Worm (Caenorhabditis elegans) whole organism, L4 larva: ENCODE data around the gene srz-18.

Experiments used
- D1046.2 ChIP-seq: fragments of 200-800 bp; sonication (Bioruptor generic); IDR thresholded peaks from 2 replicates; pipeline ENCODE4 v1.3.6; 2022; ENCODE audit warnings: missing genetic modification characterization, missing compliant biosample characterization
- F44E2.7 ChIP-seq: fragments of 200-800 bp; sonication (Bioruptor generic); IDR thresholded peaks from 2 replicates; pipeline ENCODE4 v2.1.2; 2022; ENCODE audit warnings: missing genetic modification characterization, missing compliant biosample characterization
- F49E8.2 ChIP-seq: sonication (generic microtip); optimal IDR thresholded peaks from 2 replicates; lab custom pipeline; 2016; ENCODE audit warnings: missing compliant biosample characterization, mild to moderate bottlenecking, missing genetic modification characterization, borderline replicate concordance
- R02D3.7 ChIP-seq: fragments of 150-350 bp; sonication (generic microtip); optimal IDR thresholded peaks from 3 replicates; lab custom pipeline; 2014; ENCODE audit warnings: missing biosample characterization, missing genetic modification characterization
- Y105C5A.15 ChIP-seq: fragments of 200-800 bp; sonication (Bioruptor generic); IDR thresholded peaks from 2 replicates; pipeline ENCODE4 v1.3.6; 2022; ENCODE audit warnings: missing genetic modification characterization, missing compliant biosample characterization
- ZK337.2 ChIP-seq: fragments of 200-800 bp; sonication (Bioruptor generic); IDR thresholded peaks from 2 replicates; pipeline ENCODE4 v1.3.6; 2022; ENCODE audit warnings: missing genetic modification reagents, missing genetic modification characterization, missing compliant biosample characterization
- ama-1 ChIP-seq: fragments of 150-350 bp; optimal IDR thresholded peaks from 2 replicates; lab custom pipeline; 2014; ENCODE audit warnings: inconsistent platforms, mixed read lengths
- attf-4 ChIP-seq: sonication (generic microtip); optimal IDR thresholded peaks from 3 replicates; lab custom pipeline; 2017; ENCODE audit warnings: missing biosample characterization, missing genetic modification characterization
- ceh-20 ChIP-seq: fragments of 200-800 bp; sonication (Bioruptor generic); IDR thresholded peaks from 2 replicates; pipeline ENCODE4 v1.3.6; 2022; ENCODE audit warnings: missing genetic modification reagents, missing genetic modification characterization, missing compliant biosample characterization
- ceh-44 ChIP-seq: fragments of 200-800 bp; sonication (Bioruptor generic); IDR thresholded peaks from 2 replicates; pipeline ENCODE4 v1.3.6; 2022; ENCODE audit warnings: missing genetic modification reagents, missing genetic modification characterization, missing compliant biosample characterization
- ceh-62 ChIP-seq: sonication (generic microtip); optimal IDR thresholded peaks from 2 replicates; lab custom pipeline; 2017; ENCODE audit warnings: missing biosample characterization, missing genetic modification characterization
- ces-1 ChIP-seq: fragments of 150-350 bp; sonication (generic microtip); optimal IDR thresholded peaks from 4 replicates; lab custom pipeline; 2014; ENCODE audit warnings: missing biosample characterization, missing genetic modification reagents, missing genetic modification characterization
- cey-2 ChIP-seq: sonication (generic microtip); optimal IDR thresholded peaks from 3 replicates; lab custom pipeline; 2017; ENCODE audit warnings: missing genetic modification characterization, mild to moderate bottlenecking, missing compliant biosample characterization, antibody characterized with exemption, borderline replicate concordance; ENCODE audit not compliant: insufficient read depth
- daf-12 ChIP-seq: fragments of 150-350 bp; optimal IDR thresholded peaks from 2 replicates; lab custom pipeline; 2014; ENCODE audit warnings: missing biosample characterization, missing genetic modification reagents, missing genetic modification characterization
- daf-19 ChIP-seq: fragments of 200-800 bp; sonication (Bioruptor generic); conservative IDR thresholded peaks from 2 replicates; pipeline ENCODE4 v1.3.6; 2022; ENCODE audit warnings: missing genetic modification characterization, missing compliant biosample characterization
- dmd-8 ChIP-seq: fragments of 200-800 bp; sonication (Bioruptor generic); IDR thresholded peaks from 2 replicates; pipeline ENCODE4 v1.3.6; 2022; ENCODE audit warnings: missing genetic modification characterization, missing compliant biosample characterization
- egl-43 ChIP-seq: fragments of 200-800 bp; sonication (Bioruptor generic); IDR thresholded peaks from 2 replicates; pipeline ENCODE4 v1.3.6; 2022; ENCODE audit warnings: missing genetic modification reagents, missing genetic modification characterization, missing compliant biosample characterization
- fos-1 ChIP-seq: fragments of 150-350 bp; optimal IDR thresholded peaks from 2 replicates; lab custom pipeline; 2014; ENCODE audit warnings: missing biosample characterization, missing genetic modification characterization
- hlh-11 ChIP-seq: fragments of 200-800 bp; sonication (Bioruptor generic); optimal IDR thresholded peaks from 2 replicates; lab custom pipeline; 2018; ENCODE audit warnings: mild to moderate bottlenecking, missing genetic modification characterization, missing compliant biosample characterization
- hlh-30 ChIP-seq: sonication (generic microtip); optimal IDR thresholded peaks from 2 replicates; lab custom pipeline; 2017; ENCODE audit warnings: antibody characterized with exemption, mild to moderate bottlenecking, missing genetic modification characterization, missing compliant biosample characterization; ENCODE audit not compliant: insufficient read depth
- hmg-1.1 ChIP-seq: fragments of 200-800 bp; sonication (Bioruptor generic); IDR thresholded peaks from 2 replicates; pipeline ENCODE4 v1.3.6; 2022; ENCODE audit warnings: missing genetic modification reagents, missing genetic modification characterization, missing compliant biosample characterization
- lim-7 ChIP-seq: fragments of 200-800 bp; sonication (Bioruptor generic); IDR thresholded peaks from 2 replicates; pipeline ENCODE4 v1.3.6; 2022; ENCODE audit warnings: missing genetic modification characterization, missing compliant biosample characterization
- lin-13 ChIP-seq: fragments of 150-350 bp; optimal IDR thresholded peaks from 2 replicates; lab custom pipeline; 2014; ENCODE audit warnings: missing biosample characterization, missing genetic modification reagents, missing genetic modification characterization
- lin-29 ChIP-seq: fragments of 200-800 bp; sonication (Bioruptor generic); IDR thresholded peaks from 2 replicates; pipeline ENCODE4 v1.3.6; 2022; ENCODE audit warnings: missing genetic modification reagents, missing genetic modification characterization, missing compliant biosample characterization
- lir-3 ChIP-seq: sonication (generic microtip); optimal IDR thresholded peaks from 2 replicates; lab custom pipeline; 2016; ENCODE audit warnings: mild to moderate bottlenecking, missing genetic modification characterization, missing compliant biosample characterization
- mdl-1 ChIP-seq, 2 experiments: fragments of 150-350 bp in 1 of 2; sonication (generic microtip) in 1 of 2; optimal IDR thresholded peaks; 2 replicates each; lab custom pipeline; 2014 to 2017; ENCODE audit warnings: missing biosample characterization in 2 of 2, missing genetic modification characterization in 2 of 2
- mes-2 ChIP-seq: sonication (generic microtip); optimal IDR thresholded peaks from 2 replicates; lab custom pipeline; 2016; ENCODE audit warnings: missing genotype, mild to moderate bottlenecking, missing genetic modification characterization, missing compliant biosample characterization; ENCODE audit not compliant: poor library complexity, severe bottlenecking
- mxl-3 ChIP-seq: fragments of 200-800 bp; sonication (Bioruptor generic); optimal IDR thresholded peaks from 2 replicates; lab custom pipeline; 2018; ENCODE audit warnings: mild to moderate bottlenecking, missing genetic modification characterization, missing compliant biosample characterization
- nhr-102 ChIP-seq: sonication (generic microtip); optimal IDR thresholded peaks from 2 replicates; lab custom pipeline; 2016; ENCODE audit warnings: mild to moderate bottlenecking, missing genetic modification characterization, moderate library complexity, missing compliant biosample characterization
- nhr-11 ChIP-seq: fragments of 150-350 bp; optimal IDR thresholded peaks from 2 replicates; lab custom pipeline; 2014; ENCODE audit warnings: missing biosample characterization, missing genetic modification characterization
- nhr-28 ChIP-seq: fragments of 150-350 bp; optimal IDR thresholded peaks from 2 replicates; lab custom pipeline; 2014; ENCODE audit warnings: missing biosample characterization, missing genetic modification characterization
- nhr-41 ChIP-seq: fragments of 200-800 bp; sonication (Bioruptor generic); IDR thresholded peaks from 2 replicates; pipeline ENCODE4 v1.3.6; 2022; ENCODE audit warnings: missing genetic modification reagents, missing genetic modification characterization, missing compliant biosample characterization
- skn-1 ChIP-seq: fragments of 150-350 bp; optimal IDR thresholded peaks from 2 replicates; lab custom pipeline; 2014; ENCODE audit warnings: missing biosample characterization, missing genetic modification characterization
- spr-1 ChIP-seq: sonication (generic microtip); optimal IDR thresholded peaks from 2 replicates; lab custom pipeline; 2016; ENCODE audit warnings: mild to moderate bottlenecking, missing genetic modification characterization, missing compliant biosample characterization
- spr-3 ChIP-seq: fragments of 200-800 bp; sonication (Bioruptor generic); optimal IDR thresholded peaks from 2 replicates; lab custom pipeline; 2018; ENCODE audit warnings: mild to moderate bottlenecking, missing genetic modification characterization, missing compliant biosample characterization
- unc-39 ChIP-seq: sonication (generic microtip); optimal IDR thresholded peaks from 2 replicates; lab custom pipeline; 2017; ENCODE audit warnings: missing biosample characterization, missing genetic modification characterization
- zag-1 ChIP-seq: fragments of 150-350 bp; optimal IDR thresholded peaks from 2 replicates; lab custom pipeline; 2014; ENCODE audit warnings: missing biosample characterization, missing genetic modification characterization
- zfp-3 ChIP-seq: fragments of 200-800 bp; sonication (Bioruptor generic); conservative IDR thresholded peaks from 2 replicates; pipeline ENCODE4 v1.3.6; 2022; ENCODE audit warnings: missing genetic modification reagents, missing genetic modification characterization, missing compliant biosample characterization
- ztf-7 ChIP-seq: fragments of 150-350 bp; optimal IDR thresholded peaks from 2 replicates; lab custom pipeline; 2014; ENCODE audit warnings: missing biosample characterization, missing genetic modification characterization

Gene srz-18

ce11 chrV:20636855-20637254, 10.3 kb downstream of the srz-18 start, which contains the start of gene ttr-13:
ttr-13 (minus strand) TSS chrV:20636955.
- TF ChIP-seq dmd-8 (no peak), daf-19 (GFP tag; lab: Robert Waterston, UW) (no peak), Y105C5A.15 (no peak), ZK337.2 (GFP tag; lab: Robert Waterston, UW) (no peak), fos-1 (tag; lab: Kevin White, UChicago) (no peak), mes-2 (tag; lab: Kevin White, UChicago) (no peak), attf-4 (tag; lab: Kevin White, UChicago) (no peak), ama-1 (lab: Kevin White, UChicago) (no peak)

DNA sequence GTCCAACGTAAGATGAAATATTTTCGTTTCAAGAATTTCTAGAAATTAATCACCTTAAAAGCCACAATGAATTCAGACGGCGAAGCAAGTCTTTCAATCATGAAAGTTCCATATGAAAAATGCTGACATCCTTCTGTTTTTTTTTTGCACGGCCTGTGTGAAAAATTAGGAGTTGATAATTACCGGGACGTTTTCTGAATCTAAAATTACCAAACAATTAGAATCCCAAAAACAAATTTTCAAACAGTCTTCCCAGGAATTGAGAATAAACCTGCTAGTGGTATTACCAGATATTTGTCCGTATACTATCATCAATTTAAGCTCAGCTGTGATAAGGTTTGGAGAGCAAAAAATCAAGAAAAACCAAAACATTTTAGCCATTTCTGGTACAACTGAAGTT, 11.8 kb downstream of the srz-18 start, which contains the start of gene Y44A6B.3:
Gene Y44A6B.3 (minus strand): TSS at position 101 of the 400 bp plus-strand sequence.
- TF ChIP-seq nhr-11 (tag; lab: Kevin White, UChicago): no peak
- no peak for TF ChIP-seq daf-12
- TF ChIP-seq lin-29 (GFP tag; lab: Robert Waterston, UW): no peak
- TF ChIP-seq hlh-30 (tag; lab: Kevin White, UChicago): no peak
- TF ChIP-seq ceh-20: no peak
- no peak for TF ChIP-seq zag-1
- TF ChIP-seq lin-13 (GFP tag; lab: Kevin White, UChicago): no peak
- TF ChIP-seq nhr-28 (tag; lab: Kevin White, UChicago): no peak
- TF ChIP-seq, all 104 proteins: peak for 0

DNA sequence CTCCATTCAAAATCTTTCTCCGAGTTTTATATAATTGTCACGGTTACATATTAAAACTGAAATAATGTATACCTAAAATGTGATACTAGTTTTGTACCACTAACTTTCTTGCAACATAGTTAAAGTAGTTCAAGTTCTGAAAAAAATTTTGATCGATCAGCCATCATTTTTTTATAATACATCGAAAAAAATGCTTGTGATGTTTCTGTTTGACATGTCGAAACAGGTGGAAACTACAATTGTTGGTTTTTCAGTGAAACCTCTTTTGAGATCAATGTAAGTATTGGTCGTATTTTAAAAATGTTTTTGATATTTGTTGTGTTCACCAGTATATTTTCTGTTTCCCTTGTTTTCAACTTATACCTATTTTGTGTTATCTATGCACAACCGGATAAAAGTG, 12.8 kb downstream of the srz-18 start, which contains the start of gene srxa-14:
Gene srxa-14 (plus strand): TSS at position 301 of the 400 bp plus-strand sequence.
- TF ChIP-seq ces-1 (GFP tag; lab: Kevin White, UChicago): no peak

- TF ChIP-seq mdl-1 (tag; optimal IDR thresholded peaks at IDR 0.05; lab: Kevin White, UChicago) (no peak), egl-43 (no peak), zfp-3 (GFP tag; lab: Robert Waterston, UW) (no peak), nhr-41 (GFP tag; lab: Robert Waterston, UW) (no peak), Y105C5A.15 (no peak), ztf-7 (tag; lab: Kevin White, UChicago) (no peak)
Observed at ce11 chrV:20641896-20642295, 15.4 kb downstream of the srz-18 start, which contains the start of gene srxa-15. srxa-15 (plus strand) TSS chrV:20642196.

ce11 chrV:20645479-20645878, 19.0 kb downstream of the srz-18 start:
- TF ChIP-seq skn-1 (tag; lab: Kevin White, UChicago) (no peak), nhr-11 (tag; lab: Kevin White, UChicago) (no peak), spr-1 (tag; lab: Kevin White, UChicago) (no peak), ama-1 (lab: Kevin White, UChicago) (no peak), ceh-62 (tag; lab: Kevin White, UChicago) (no peak), ceh-20 (no peak), zag-1 (no peak), hlh-11 (tag; lab: Kevin White, UChicago) (no peak), mxl-3 (GFP tag; lab: Kevin White, UChicago) (no peak), F44E2.7 (GFP tag; lab: Robert Waterston, UW) (no peak)

ce11 chrV:20648868-20649267, 22.4 kb downstream of the srz-18 start:
- TF ChIP-seq spr-3: no peak
- no peak for TF ChIP-seq lim-7
- TF ChIP-seq unc-39 (tag; lab: Kevin White, UChicago): no peak
- no peak for TF ChIP-seq lin-13 (GFP tag; lab: Kevin White, UChicago)
- no peak for TF ChIP-seq ces-1 (GFP tag; lab: Kevin White, UChicago)
- no peak for TF ChIP-seq egl-43
- no peak for TF ChIP-seq nhr-102 (tag; lab: Kevin White, UChicago)
- TF ChIP-seq R02D3.7 (tag; lab: Kevin White, UChicago): no peak
- no peak for TF ChIP-seq ceh-44 (GFP tag; lab: Robert Waterston, UW)
- TF ChIP-seq mxl-3 (GFP tag; lab: Kevin White, UChicago): peak; percentile 7
- TF ChIP-seq hlh-11 (tag; lab: Kevin White, UChicago): peak; percentile 31
- peak; percentile 68 for TF ChIP-seq nhr-28 (tag; lab: Kevin White, UChicago)
- TF ChIP-seq D1046.2 (GFP tag; lab: Robert Waterston, UW): no peak
- TF ChIP-seq F44E2.7 (GFP tag; lab: Robert Waterston, UW): no peak
- TF ChIP-seq hlh-30 (tag; lab: Kevin White, UChicago): peak; percentile 19
- peak; percentile 32 for TF ChIP-seq cey-2 (tag; lab: Kevin White, UChicago)
- no peak for TF ChIP-seq lir-3 (tag; lab: Kevin White, UChicago)
- TF ChIP-seq F49E8.2 (tag; lab: Kevin White, UChicago): no peak
- TF ChIP-seq mdl-1 (tag; optimal IDR thresholded peaks at IDR 0.05; lab: Kevin White, UChicago): no peak
- TF ChIP-seq Y105C5A.15: no peak
- TF ChIP-seq hmg-1.1 (GFP tag; lab: Robert Waterston, UW): peak; percentile 22; the same call in 1 of the 2 replicates
